Worm (Caenorhabditis elegans) whole organism, early embryonic: ENCODE results near the gene K01D12.15.

Experiments
- F13C5.2 ChIP-seq: sonication (generic microtip); optimal IDR thresholded peaks from 2 replicates; lab custom pipeline; 2017; ENCODE audit warnings: mild to moderate bottlenecking, missing genetic modification characterization, inconsistent platforms, missing compliant biosample characterization
- ama-1 ChIP-seq: fragments of 150-350 bp; optimal IDR thresholded peaks from 2 replicates; lab custom pipeline; 2014
- ceh-13 ChIP-seq: fragments of 200-800 bp; sonication (Bioruptor generic); optimal IDR thresholded peaks from 2 replicates; lab custom pipeline; 2018; ENCODE audit warnings: mild to moderate bottlenecking, missing genetic modification characterization, missing compliant biosample characterization
- ceh-36 ChIP-seq: sonication (generic microtip); optimal IDR thresholded peaks from 2 replicates; lab custom pipeline; 2016; ENCODE audit warnings: missing genetic modification characterization, inconsistent platforms, missing compliant biosample characterization
- ets-7 ChIP-seq: sonication (generic microtip); optimal IDR thresholded peaks from 2 replicates; lab custom pipeline; 2016; ENCODE audit warnings: missing genotype, missing genetic modification characterization, missing compliant biosample characterization
- flt-1 ChIP-seq: fragments of 200-800 bp; sonication (Bioruptor generic); IDR thresholded peaks from 2 replicates; pipeline ENCODE4 v1.3.6; 2022; ENCODE audit warnings: missing genetic modification characterization, missing compliant biosample characterization
- hmbx-1 ChIP-seq: sonication (generic microtip); optimal IDR thresholded peaks from 2 replicates; lab custom pipeline; 2016; ENCODE audit warnings: mild to moderate bottlenecking, missing genetic modification characterization, missing compliant biosample characterization
- hmg-4 ChIP-seq: fragments of 200-800 bp; sonication (Bioruptor generic); optimal IDR thresholded peaks from 2 replicates; lab custom pipeline; 2018; ENCODE audit warnings: mild to moderate bottlenecking, missing genetic modification characterization, missing compliant biosample characterization
- hnd-1 ChIP-seq: sonication (generic microtip); optimal IDR thresholded peaks from 2 replicates; lab custom pipeline; 2016; ENCODE audit warnings: missing genetic modification characterization, missing compliant biosample characterization
- pes-1 ChIP-seq: fragments of 200-800 bp; sonication (Bioruptor generic); IDR thresholded peaks from 2 replicates; pipeline ENCODE4 v1.3.6; 2022; ENCODE audit warnings: missing genetic modification reagents, missing genetic modification characterization, missing compliant biosample characterization
- scrt-1 ChIP-seq: fragments of 200-800 bp; sonication (Bioruptor generic); IDR thresholded peaks from 2 replicates; pipeline ENCODE4 v1.3.6; 2022; ENCODE audit warnings: missing genetic modification characterization, missing compliant biosample characterization
- tbx-11 ChIP-seq: fragments of 200-800 bp; sonication (Bioruptor generic); IDR thresholded peaks from 2 replicates; pipeline ENCODE4 v1.3.6; 2022; ENCODE audit warnings: missing genetic modification characterization, missing compliant biosample characterization
- tra-4 ChIP-seq: sonication (generic microtip); optimal IDR thresholded peaks from 2 replicates; lab custom pipeline; 2017; ENCODE audit warnings: missing genetic modification characterization, missing compliant biosample characterization

ce11 chrV:12365104-12365503 is 21.1 kb upstream of the K01D12.15 start, which contains the start of gene fipr-2:
- TF ChIP-seq hmg-4 (GFP tag; lab: Kevin White, UChicago): no peak
- no peak for TF ChIP-seq ama-1 (lab: Kevin White, UChicago)
- no peak for TF ChIP-seq pes-1 (GFP tag; lab: Robert Waterston, UW)
- TF ChIP-seq scrt-1 (GFP tag; lab: Robert Waterston, UW): no peak
- TF ChIP-seq hnd-1: no peak
- TF ChIP-seq ceh-13 (GFP tag; lab: Kevin White, UChicago): no peak
- no peak for TF ChIP-seq flt-1
- no peak for TF ChIP-seq hmbx-1
- no peak for TF ChIP-seq tbx-11
- no peak for TF ChIP-seq tra-4 (tag; lab: Kevin White, UChicago)
- TF ChIP-seq F13C5.2 (tag; lab: Kevin White, UChicago): no peak
- TF ChIP-seq ets-7 (tag; lab: Kevin White, UChicago): no peak
- no peak for TF ChIP-seq ceh-36
